Fruit fly (Drosophila melanogaster) whole organism, embryonic: Measurements from ENCODE around the gene Nxf3.

Experiments
- Blimp-1 ChIP-seq: fragments of 200-800 bp; sonication (Bioruptor generic); optimal IDR thresholded peaks from 3 replicates; lab custom pipeline; 2018; ENCODE audit warnings: missing biosample characterization, missing genetic modification characterization, mild to moderate bottlenecking, moderate library complexity, missing genetic modification reagents
- CG12104 ChIP-seq: fragments of 200-800 bp; sonication (Bioruptor generic); optimal IDR thresholded peaks from 3 replicates; lab custom pipeline; 2016; ENCODE audit warnings: missing biosample characterization, missing genetic modification characterization
- CG1233 ChIP-seq: fragments of 200-800 bp; sonication (Bioruptor generic); optimal IDR thresholded peaks from 4 replicates; lab custom pipeline; 2018; ENCODE audit warnings: missing biosample characterization, mild to moderate bottlenecking, missing genetic modification characterization
- CG15011 ChIP-seq: fragments of 200-800 bp; sonication (Bioruptor generic); optimal IDR thresholded peaks from 3 replicates; lab custom pipeline; 2018; ENCODE audit warnings: missing biosample characterization, mild to moderate bottlenecking, missing genetic modification characterization
- CG16863 ChIP-seq: fragments of 200-800 bp; sonication (Bioruptor generic); optimal IDR thresholded peaks from 3 replicates; lab custom pipeline; 2016; ENCODE audit warnings: missing biosample characterization, missing genetic modification characterization
- CG17385 ChIP-seq: fragments of 200-800 bp; sonication (Bioruptor generic); optimal IDR thresholded peaks from 3 replicates; lab custom pipeline; 2018; ENCODE audit warnings: missing biosample characterization, mild to moderate bottlenecking, missing genetic modification characterization
- CG7928 ChIP-seq: fragments of 200-800 bp; sonication (Bioruptor generic); optimal IDR thresholded peaks from 2 replicates; lab custom pipeline; 2017; ENCODE audit warnings: missing biosample characterization, mild to moderate bottlenecking, missing genetic modification characterization
- CG8388 ChIP-seq: fragments of 200-800 bp; sonication (Bioruptor generic); optimal IDR thresholded peaks from 2 replicates; lab custom pipeline; 2019; ENCODE audit warnings: missing biosample characterization, mild to moderate bottlenecking, missing genetic modification characterization, moderate library complexity
- CG8924 ChIP-seq: fragments of 200-800 bp; optimal IDR thresholded peaks from 3 replicates; lab custom pipeline; 2019; ENCODE audit warnings: missing biosample characterization, mild to moderate bottlenecking, missing genetic modification characterization, moderate library complexity
- CG9817 ChIP-seq: fragments of 200-800 bp; sonication (Bioruptor generic); optimal IDR thresholded peaks from 2 replicates; lab custom pipeline; 2018; ENCODE audit warnings: missing biosample characterization, mild to moderate bottlenecking, missing genetic modification characterization, moderate library complexity
- Camta ChIP-seq: fragments of 200-800 bp; sonication (Bioruptor generic); optimal IDR thresholded peaks from 2 replicates; lab custom pipeline; 2016; ENCODE audit warnings: missing biosample characterization, missing genetic modification characterization
- Chrac-16 ChIP-seq: fragments of 200-800 bp; sonication (Bioruptor generic); optimal IDR thresholded peaks from 3 replicates; lab custom pipeline; 2016; ENCODE audit warnings: missing biosample characterization, missing genetic modification characterization
- Dfd ChIP-seq, 2 experiments: fragments of >200 bp; optimal IDR thresholded peaks; 2 replicates each; lab custom pipeline; 2017; ENCODE audit warnings: missing biosample characterization in 2 of 2, missing genetic modification characterization in 2 of 2
- Dip2 ChIP-seq: fragments of 200-800 bp; sonication (Bioruptor generic); IDR thresholded peaks from 2 replicates; pipeline ENCODE4 v1.3.6; 2022; ENCODE audit warnings: missing biosample characterization, missing genetic modification characterization
- Dp ChIP-seq: fragments of 200-800 bp; sonication (Bioruptor generic); optimal IDR thresholded peaks from 2 replicates; lab custom pipeline; 2018; ENCODE audit warnings: missing biosample characterization, mild to moderate bottlenecking, missing genetic modification characterization, moderate library complexity
- Dref ChIP-seq: fragments of 200-800 bp; sonication (Bioruptor generic); IDR thresholded peaks from 2 replicates; pipeline ENCODE4 v1.3.6; 2022; ENCODE audit warnings: missing biosample characterization, missing genetic modification characterization
- Drgx ChIP-seq: fragments of 200-800 bp; sonication (Bioruptor generic); IDR thresholded peaks from 2 replicates; pipeline ENCODE4 v1.3.6; 2022; ENCODE audit warnings: missing biosample characterization, missing genetic modification characterization
- E2f1 ChIP-seq: fragments of 200-800 bp; sonication (Bioruptor generic); IDR thresholded peaks from 2 replicates; pipeline ENCODE4 v1.3.6; 2022; ENCODE audit warnings: missing biosample characterization, missing genetic modification characterization
- Ets97D ChIP-seq: fragments of 200-800 bp; sonication (Bioruptor generic); optimal IDR thresholded peaks from 3 replicates; lab custom pipeline; 2016; ENCODE audit warnings: missing biosample characterization, missing genetic modification characterization
- Hey ChIP-seq: fragments of 200-800 bp; sonication (Bioruptor generic); optimal IDR thresholded peaks from 3 replicates; lab custom pipeline; 2018; ENCODE audit warnings: missing biosample characterization, mild to moderate bottlenecking, missing genetic modification characterization
- HmgD ChIP-seq: fragments of 200-800 bp; sonication (Bioruptor generic); optimal IDR thresholded peaks from 3 replicates; lab custom pipeline; 2016; ENCODE audit warnings: missing biosample characterization, missing genetic modification characterization
- Hsf ChIP-seq: fragments of 200-800 bp; sonication (Bioruptor generic); optimal IDR thresholded peaks from 3 replicates; lab custom pipeline; 2016; ENCODE audit warnings: missing biosample characterization, missing genetic modification characterization
- Lpt ChIP-seq: fragments of >200 bp; optimal IDR thresholded peaks from 2 replicates; lab custom pipeline; 2018; ENCODE audit warnings: missing biosample characterization, missing genetic modification characterization
- Oli ChIP-seq: fragments of 200-800 bp; sonication (Bioruptor generic); optimal IDR thresholded peaks from 2 replicates; lab custom pipeline; 2018; ENCODE audit warnings: missing biosample characterization, mild to moderate bottlenecking, missing genetic modification characterization, moderate library complexity
- Poxn ChIP-seq: fragments of 200-800 bp; sonication (Bioruptor generic); IDR thresholded peaks from 2 replicates; pipeline ENCODE4 v1.3.6; 2022; ENCODE audit warnings: missing biosample characterization, missing genetic modification characterization
- bbx ChIP-seq: fragments of 200-800 bp; sonication (Bioruptor generic); IDR thresholded peaks from 2 replicates; pipeline ENCODE4 v1.3.6; 2022; ENCODE audit warnings: missing biosample characterization, missing genetic modification characterization; ENCODE audit not compliant: partially characterized antibody
- cg ChIP-seq: fragments of 200-800 bp; sonication (Bioruptor generic); optimal IDR thresholded peaks from 3 replicates; lab custom pipeline; 2019; ENCODE audit warnings: missing biosample characterization, mild to moderate bottlenecking, missing genetic modification characterization, moderate library complexity
- crc ChIP-seq: fragments of 200-800 bp; sonication (Bioruptor generic); optimal IDR thresholded peaks from 2 replicates; lab custom pipeline; 2016; ENCODE audit warnings: missing biosample characterization, missing genetic modification characterization
- dimm ChIP-seq: fragments of 200-800 bp; sonication (Bioruptor generic); IDR thresholded peaks from 2 replicates; pipeline ENCODE4 v1.3.6; 2022; ENCODE audit warnings: missing biosample characterization, missing genetic modification characterization
- dmrt99B ChIP-seq: fragments of 200-800 bp; sonication (Bioruptor generic); optimal IDR thresholded peaks from 2 replicates; lab custom pipeline; 2018; ENCODE audit warnings: missing biosample characterization, mild to moderate bottlenecking, missing genetic modification characterization, moderate library complexity
- dysf ChIP-seq: fragments of 200-800 bp; sonication (Bioruptor generic); IDR thresholded peaks from 3 replicates; pipeline ENCODE4 v1.3.6; 2022; ENCODE audit warnings: missing biosample characterization, missing genetic modification characterization
- fu2 ChIP-seq: fragments of 200-800 bp; sonication (Bioruptor generic); optimal IDR thresholded peaks from 2 replicates; lab custom pipeline; 2016; ENCODE audit warnings: missing biosample characterization, missing genetic modification characterization
- ham ChIP-seq: fragments of 200-800 bp; sonication (Bioruptor generic); IDR thresholded peaks from 2 replicates; pipeline ENCODE4 v1.3.6; 2022; ENCODE audit warnings: missing biosample characterization, missing genetic modification characterization
- kni ChIP-seq: fragments of 200-800 bp; sonication (Bioruptor generic); optimal IDR thresholded peaks from 3 replicates; lab custom pipeline; 2017; ENCODE audit warnings: mild to moderate bottlenecking, missing biosample characterization, missing genetic modification reagents, missing genetic modification characterization
- nom ChIP-seq: fragments of 200-800 bp; sonication (Bioruptor generic); optimal IDR thresholded peaks from 2 replicates; lab custom pipeline; 2017; ENCODE audit warnings: missing biosample characterization, missing genetic modification characterization, mild to moderate bottlenecking, moderate library complexity, missing genetic modification reagents
- oc ChIP-seq: fragments of 200-800 bp; sonication (Bioruptor generic); optimal IDR thresholded peaks from 2 replicates; lab custom pipeline; 2018; ENCODE audit warnings: missing biosample characterization, mild to moderate bottlenecking, missing genetic modification characterization, moderate library complexity
- onecut ChIP-seq: fragments of 200-800 bp; sonication (Bioruptor generic); IDR thresholded peaks from 2 replicates; pipeline ENCODE4 v1.3.6; 2022; ENCODE audit warnings: missing biosample characterization, missing genetic modification characterization
- pb ChIP-seq: fragments of 200-800 bp; sonication (Bioruptor generic); optimal IDR thresholded peaks from 3 replicates; lab custom pipeline; 2016; ENCODE audit warnings: missing biosample characterization, missing genetic modification characterization
- phol ChIP-seq: fragments of 200-800 bp; sonication (Bioruptor generic); optimal IDR thresholded peaks from 3 replicates; lab custom pipeline; 2018; ENCODE audit warnings: missing biosample characterization, mild to moderate bottlenecking, missing genetic modification characterization, moderate library complexity
- pita ChIP-seq: fragments of 200-800 bp; sonication (Bioruptor generic); optimal IDR thresholded peaks from 2 replicates; lab custom pipeline; 2017; ENCODE audit warnings: missing biosample characterization, mild to moderate bottlenecking, missing genetic modification characterization
- pnt ChIP-seq: fragments of 200-800 bp; sonication (Bioruptor generic); optimal IDR thresholded peaks from 3 replicates; lab custom pipeline; 2016; ENCODE audit warnings: missing biosample characterization, missing genetic modification characterization
- ranshi ChIP-seq: fragments of 200-800 bp; sonication (Bioruptor generic); IDR thresholded peaks from 2 replicates; pipeline ENCODE4 v1.3.6; 2022; ENCODE audit warnings: missing biosample characterization, missing genetic modification characterization
- sens ChIP-seq: fragments of 200-800 bp; sonication (Bioruptor generic); peaks from one replicate; lab custom pipeline; 2016; ENCODE audit warnings: missing biosample characterization, missing genetic modification characterization
- shn ChIP-seq: fragments of 200-800 bp; sonication (Bioruptor generic); optimal IDR thresholded peaks from 3 replicates; lab custom pipeline; 2016; ENCODE audit warnings: missing biosample characterization, missing genetic modification characterization
- sna ChIP-seq: fragments of 200-800 bp; sonication (Bioruptor generic); IDR thresholded peaks from 2 replicates; pipeline ENCODE4 v1.3.6; 2022; ENCODE audit warnings: missing biosample characterization, missing genetic modification characterization; ENCODE audit not compliant: partially characterized antibody
- sr ChIP-seq: fragments of 200-800 bp; sonication (Bioruptor generic); IDR thresholded peaks from 3 replicates; pipeline ENCODE4 v1.3.6; 2022; ENCODE audit warnings: missing biosample characterization, missing genetic modification characterization
- tgo ChIP-seq: fragments of 200-800 bp; sonication (Bioruptor generic); IDR thresholded peaks from 3 replicates; pipeline ENCODE4 v1.3.6; 2022; ENCODE audit warnings: missing biosample characterization, missing genetic modification characterization
- tio ChIP-seq: fragments of 200-800 bp; sonication (Bioruptor generic); optimal IDR thresholded peaks from 2 replicates; lab custom pipeline; 2017; ENCODE audit warnings: missing biosample characterization, missing genetic modification characterization, inconsistent platforms
- trem ChIP-seq: fragments of 200-800 bp; optimal IDR thresholded peaks from 3 replicates; lab custom pipeline; 2019; ENCODE audit warnings: missing biosample characterization, mild to moderate bottlenecking, missing genetic modification characterization, moderate library complexity
- wdn ChIP-seq: fragments of 200-800 bp; sonication (Bioruptor generic); IDR thresholded peaks from 2 replicates; pipeline ENCODE4 v1.3.6; 2022; ENCODE audit warnings: missing biosample characterization, missing genetic modification characterization
- z ChIP-seq: fragments of 200-800 bp; sonication (Bioruptor generic); IDR thresholded peaks from 3 replicates; pipeline ENCODE4 v1.3.6; 2022; ENCODE audit warnings: missing biosample characterization, missing genetic modification characterization

The Nxf3 gene

dm6 chr3L:13925117-13925726 is 39.8 kb upstream of the Nxf3 start, which contains the start of gene Rgl:
Rgl (minus strand) TSS chr3L:13925335.
- TF ChIP-seq Ets97D: no peak
- no peak for TF ChIP-seq z
- no peak for TF ChIP-seq dmrt99B (tag; lab: Kevin White, UChicago)
- TF ChIP-seq dysf (GFP tag; lab: Robert Waterston, UW): no peak
- TF ChIP-seq CG8388: no peak
- TF ChIP-seq tio (GFP tag; lab: Kevin White, UChicago): no peak
- TF ChIP-seq Hsf (GFP tag; lab: Kevin White, UChicago): no peak
- TF ChIP-seq CG12104 (GFP tag; lab: Kevin White, UChicago): no peak
- no peak for TF ChIP-seq CG17385 (GFP tag; lab: Kevin White, UChicago)
- TF ChIP-seq tgo (GFP tag; lab: Robert Waterston, UW): no peak
- no peak for TF ChIP-seq cg (GFP tag; lab: Kevin White, UChicago)
- TF ChIP-seq pita (GFP tag; lab: Kevin White, UChicago): no peak
- TF ChIP-seq ranshi (GFP tag; lab: Robert Waterston, UW): peak; percentile 51; the same call in 1 of the 2 replicates
- TF ChIP-seq phol (tag; lab: Kevin White, UChicago): no peak
- TF ChIP-seq dimm (GFP tag; lab: Robert Waterston, UW): no peak
- no peak for TF ChIP-seq Hey (tag; lab: Kevin White, UChicago)
- TF ChIP-seq nom (GFP tag; lab: Kevin White, UChicago): peak; percentile 72
- 0 out of 2 replicates have a peak, but pooled peaks have one; percentile 11 for TF ChIP-seq onecut (GFP tag; lab: Robert Waterston, UW)
- no peak for TF ChIP-seq pb (GFP tag; lab: Kevin White, UChicago)
- no peak for TF ChIP-seq Poxn (GFP tag; lab: Robert Waterston, UW)
- TF ChIP-seq CG9817 (tag; lab: Kevin White, UChicago): no peak
- peak; percentile 18; the same call in 1 of the 2 replicates for TF ChIP-seq Drgx
- no peak for TF ChIP-seq fu2 (GFP tag; lab: Kevin White, UChicago)
- TF ChIP-seq Dref (GFP tag; lab: Robert Waterston, UW): no peak
- TF ChIP-seq Camta (GFP tag; lab: Kevin White, UChicago): no peak
- TF ChIP-seq Dp (GFP tag; lab: Kevin White, UChicago): no peak
- TF ChIP-seq Dip2 (GFP tag; lab: Robert Waterston, UW): no peak
- no peak for TF ChIP-seq Lpt (GFP tag; lab: Kevin White, UChicago)
- no peak for TF ChIP-seq pnt (GFP tag; lab: Kevin White, UChicago)
- no peak for TF ChIP-seq wdn
- no peak for TF ChIP-seq HmgD
- no peak for TF ChIP-seq CG15011 (GFP tag; lab: Kevin White, UChicago)
- peak; percentile 65 for TF ChIP-seq sens (GFP tag; lab: Kevin White, UChicago)
- TF ChIP-seq sna: no peak
- peak; percentile 32 for TF ChIP-seq Blimp-1 (GFP tag; lab: Kevin White, UChicago)
- no peak for TF ChIP-seq Chrac-16 (GFP tag; lab: Kevin White, UChicago)
- TF ChIP-seq bbx (GFP tag; lab: Robert Waterston, UW): peak; percentile 24; the same call in 1 of the 2 replicates
- TF ChIP-seq CG8924: no peak
- no peak for TF ChIP-seq CG16863 (GFP tag; lab: Kevin White, UChicago)
- no peak for TF ChIP-seq ham (GFP tag; lab: Robert Waterston, UW)
- no peak for TF ChIP-seq Dfd (GFP tag; optimal IDR thresholded peaks at IDR 0.05; lab: Kevin White, UChicago)
- TF ChIP-seq E2f1 (GFP tag; lab: Robert Waterston, UW): no peak
- no peak for TF ChIP-seq oc (tag; lab: Kevin White, UChicago)
- TF ChIP-seq sr (GFP tag; lab: Robert Waterston, UW): peak; percentile 12; the same call in 1 of the 3 replicates
- TF ChIP-seq kni (GFP tag; lab: Kevin White, UChicago): no peak
- TF ChIP-seq CG7928 (GFP tag; lab: Kevin White, UChicago): no peak
- no peak for TF ChIP-seq crc (GFP tag; lab: Kevin White, UChicago)
- no peak for TF ChIP-seq trem (tag; lab: Kevin White, UChicago)
- no peak for TF ChIP-seq Oli (tag; lab: Kevin White, UChicago)
- no peak for TF ChIP-seq shn (GFP tag; lab: Kevin White, UChicago)
- no peak for TF ChIP-seq CG1233 (GFP tag; lab: Kevin White, UChicago)
